Fruit fly (Drosophila melanogaster) whole organism, embryonic: ENCODE data around the gene IKKepsilon.

ENCODE experiments used
- Ada2b ChIP-seq: fragments of 200-800 bp; sonication (Bioruptor generic); IDR thresholded peaks from 2 replicates; pipeline ENCODE4 v1.3.6; 2022; ENCODE audit warnings: missing biosample characterization, missing genetic modification characterization
- CG10267 ChIP-seq: fragments of 200-800 bp; sonication (Bioruptor generic); optimal IDR thresholded peaks from 2 replicates; lab custom pipeline; 2018; ENCODE audit warnings: missing biosample characterization, mild to moderate bottlenecking, missing genetic modification characterization, moderate library complexity
- CG10431 ChIP-seq: fragments of 200-800 bp; sonication (Bioruptor generic); optimal IDR thresholded peaks from 3 replicates; lab custom pipeline; 2018; ENCODE audit warnings: missing biosample characterization, mild to moderate bottlenecking, missing genetic modification characterization
- CG12219 ChIP-seq: fragments of 200-800 bp; sonication (Bioruptor generic); optimal IDR thresholded peaks from 3 replicates; lab custom pipeline; 2018; ENCODE audit warnings: missing biosample characterization, mild to moderate bottlenecking, missing genetic modification characterization
- CG14710 ChIP-seq: fragments of 200-800 bp; sonication (Bioruptor generic); optimal IDR thresholded peaks from 3 replicates; lab custom pipeline; 2019; ENCODE audit warnings: missing biosample characterization, mild to moderate bottlenecking, missing genetic modification characterization, moderate library complexity
- CG1603 ChIP-seq: fragments of 200-800 bp; sonication (Bioruptor generic); optimal IDR thresholded peaks from 2 replicates; lab custom pipeline; 2019; ENCODE audit warnings: missing biosample characterization, mild to moderate bottlenecking, missing genetic modification characterization, moderate library complexity
- CG17361 ChIP-seq: fragments of 200-800 bp; sonication (Bioruptor generic); IDR thresholded peaks from 3 replicates; pipeline ENCODE4 v1.3.6; 2022; ENCODE audit warnings: missing biosample characterization, missing genetic modification characterization
- CG17385 ChIP-seq: fragments of 200-800 bp; sonication (Bioruptor generic); optimal IDR thresholded peaks from 3 replicates; lab custom pipeline; 2018; ENCODE audit warnings: missing biosample characterization, mild to moderate bottlenecking, missing genetic modification characterization
- CG2116 ChIP-seq: fragments of 200-800 bp; sonication (Bioruptor generic); optimal IDR thresholded peaks from 3 replicates; lab custom pipeline; 2018; ENCODE audit warnings: missing biosample characterization, mild to moderate bottlenecking, missing genetic modification characterization
- CG2120 ChIP-seq: fragments of 200-800 bp; sonication (Bioruptor generic); optimal IDR thresholded peaks from 3 replicates; lab custom pipeline; 2016; ENCODE audit warnings: missing biosample characterization, missing genetic modification characterization
- CG2199 ChIP-seq: fragments of 200-800 bp; sonication (Bioruptor generic); IDR thresholded peaks from 3 replicates; pipeline ENCODE4 v1.3.6; 2022; ENCODE audit warnings: missing biosample characterization, missing genetic modification characterization
- CG30020 ChIP-seq: fragments of 200-800 bp; optimal IDR thresholded peaks from 2 replicates; lab custom pipeline; 2019; ENCODE audit warnings: missing biosample characterization, mild to moderate bottlenecking, missing genetic modification characterization, moderate library complexity
- CG33213 ChIP-seq: fragments of 200-800 bp; sonication (Bioruptor generic); optimal IDR thresholded peaks from 3 replicates; lab custom pipeline; 2016; ENCODE audit warnings: missing biosample characterization, missing genetic modification characterization
- CG3995 ChIP-seq: fragments of 200-800 bp; sonication (Bioruptor generic); optimal IDR thresholded peaks from 3 replicates; lab custom pipeline; 2016; ENCODE audit warnings: missing biosample characterization, missing genetic modification characterization
- CG6654 ChIP-seq: fragments of 200-800 bp; sonication (Bioruptor generic); optimal IDR thresholded peaks from 2 replicates; lab custom pipeline; 2017; ENCODE audit warnings: missing biosample characterization, mild to moderate bottlenecking, missing genetic modification characterization
- CG9797 ChIP-seq: fragments of 200-800 bp; sonication (Bioruptor generic); optimal IDR thresholded peaks from 3 replicates; lab custom pipeline; 2018; ENCODE audit warnings: missing biosample characterization, mild to moderate bottlenecking, missing genetic modification characterization
- CoRest ChIP-seq: fragments of 200-800 bp; sonication (Bioruptor generic); optimal IDR thresholded peaks from 3 replicates; lab custom pipeline; 2018; ENCODE audit warnings: missing biosample characterization, mild to moderate bottlenecking, missing genetic modification characterization, moderate library complexity
- Dfd ChIP-seq, 2 experiments: fragments of >200 bp; optimal IDR thresholded peaks; 2 replicates each; lab custom pipeline; 2017; ENCODE audit warnings: missing biosample characterization in 2 of 2, missing genetic modification characterization in 2 of 2
- Gsc ChIP-seq: fragments of 200-800 bp; sonication (Bioruptor generic); IDR thresholded peaks from 2 replicates; pipeline ENCODE4 v1.3.6; 2022; ENCODE audit warnings: missing biosample characterization, missing genetic modification characterization
- HHEX ChIP-seq: fragments of 200-800 bp; sonication (Bioruptor generic); optimal IDR thresholded peaks from 3 replicates; lab custom pipeline; 2017; ENCODE audit warnings: missing biosample characterization, mild to moderate bottlenecking, missing genetic modification characterization, missing genetic modification reagents
- HLH54F ChIP-seq: fragments of 200-800 bp; sonication (Bioruptor generic); optimal IDR thresholded peaks from 3 replicates; lab custom pipeline; 2016; ENCODE audit warnings: missing biosample characterization, missing genetic modification characterization
- HmgZ ChIP-seq: fragments of 200-800 bp; sonication (Bioruptor generic); optimal IDR thresholded peaks from 2 replicates; lab custom pipeline; 2018; ENCODE audit warnings: missing biosample characterization, mild to moderate bottlenecking, missing genetic modification characterization
- MESR4 ChIP-seq: fragments of 200-800 bp; sonication (Bioruptor generic); optimal IDR thresholded peaks from 2 replicates; lab custom pipeline; 2018; ENCODE audit warnings: missing biosample characterization, mild to moderate bottlenecking, missing genetic modification characterization, moderate library complexity
- NC2α ChIP-seq: fragments of 200-800 bp; sonication (Bioruptor generic); optimal IDR thresholded peaks from 2 replicates; lab custom pipeline; 2016; ENCODE audit warnings: missing biosample characterization, missing genetic modification characterization
- Tbp ChIP-seq: fragments of >200 bp; optimal IDR thresholded peaks from 2 replicates; lab custom pipeline; 2018; ENCODE audit warnings: missing biosample characterization, missing genetic modification characterization
- bigmax ChIP-seq: fragments of 200-800 bp; sonication (Bioruptor generic); optimal IDR thresholded peaks from 2 replicates; lab custom pipeline; 2018; ENCODE audit warnings: missing biosample characterization, mild to moderate bottlenecking, missing genetic modification characterization
- ftz-f1 ChIP-seq: fragments of 200-800 bp; sonication (Bioruptor generic); optimal IDR thresholded peaks from 2 replicates; lab custom pipeline; 2016; ENCODE audit warnings: missing biosample characterization, missing genetic modification characterization
- grau ChIP-seq: fragments of 200-800 bp; optimal IDR thresholded peaks from 3 replicates; lab custom pipeline; 2019; ENCODE audit warnings: missing biosample characterization, mild to moderate bottlenecking, missing genetic modification characterization, moderate library complexity
- insv ChIP-seq, 2 experiments: fragments of 200-800 bp; sonication (Bioruptor generic); optimal IDR thresholded peaks; 3 replicates each; lab custom pipeline; 2016 to 2018; ENCODE audit warnings: missing biosample characterization in 2 of 2, missing genetic modification characterization in 2 of 2
- klu ChIP-seq: fragments of 200-800 bp; sonication (Bioruptor generic); IDR thresholded peaks from 2 replicates; pipeline ENCODE4 v1.3.6; 2022; ENCODE audit warnings: missing biosample characterization, missing genetic modification characterization
- luna ChIP-seq: fragments of 200-800 bp; sonication (Bioruptor generic); optimal IDR thresholded peaks from 2 replicates; lab custom pipeline; 2016; ENCODE audit warnings: missing biosample characterization, missing genetic modification characterization
- nmo ChIP-seq: fragments of 200-800 bp; sonication (Bioruptor generic); optimal IDR thresholded peaks from 2 replicates; lab custom pipeline; 2018; ENCODE audit warnings: missing biosample characterization, mild to moderate bottlenecking, missing genetic modification characterization, moderate library complexity
- nom ChIP-seq: fragments of 200-800 bp; sonication (Bioruptor generic); optimal IDR thresholded peaks from 2 replicates; lab custom pipeline; 2017; ENCODE audit warnings: missing biosample characterization, missing genetic modification characterization, mild to moderate bottlenecking, moderate library complexity, missing genetic modification reagents
- p53 ChIP-seq: fragments of 200-800 bp; sonication (Bioruptor generic); optimal IDR thresholded peaks from 2 replicates; lab custom pipeline; 2016; ENCODE audit warnings: missing biosample characterization, missing genetic modification characterization
- psq ChIP-seq: fragments of 200-800 bp; sonication (Bioruptor generic); optimal IDR thresholded peaks from 2 replicates; lab custom pipeline; 2017; ENCODE audit warnings: missing biosample characterization, missing genetic modification characterization
- pzg ChIP-seq: fragments of 200-800 bp; sonication (Bioruptor generic); optimal IDR thresholded peaks from 3 replicates; lab custom pipeline; 2018; ENCODE audit warnings: missing biosample characterization, mild to moderate bottlenecking, missing genetic modification characterization, moderate library complexity
- tio ChIP-seq: fragments of 200-800 bp; sonication (Bioruptor generic); optimal IDR thresholded peaks from 2 replicates; lab custom pipeline; 2017; ENCODE audit warnings: missing biosample characterization, missing genetic modification characterization, inconsistent platforms
- tna ChIP-seq: fragments of 200-800 bp; sonication (Bioruptor generic); IDR thresholded peaks from 2 replicates; pipeline ENCODE4 v1.3.6; 2022; ENCODE audit warnings: missing biosample characterization, missing genetic modification characterization; ENCODE audit not compliant: partially characterized antibody
- vvl ChIP-seq: fragments of 200-800 bp; sonication (Bioruptor generic); IDR thresholded peaks from 2 replicates; pipeline ENCODE4 v1.3.6; 2022; ENCODE audit warnings: missing biosample characterization, missing genetic modification characterization
- wek ChIP-seq: fragments of 200-800 bp; sonication (Bioruptor generic); optimal IDR thresholded peaks from 3 replicates; lab custom pipeline; 2018; ENCODE audit warnings: missing biosample characterization, mild to moderate bottlenecking, missing genetic modification characterization, moderate library complexity

Gene IKKepsilon

DNA sequence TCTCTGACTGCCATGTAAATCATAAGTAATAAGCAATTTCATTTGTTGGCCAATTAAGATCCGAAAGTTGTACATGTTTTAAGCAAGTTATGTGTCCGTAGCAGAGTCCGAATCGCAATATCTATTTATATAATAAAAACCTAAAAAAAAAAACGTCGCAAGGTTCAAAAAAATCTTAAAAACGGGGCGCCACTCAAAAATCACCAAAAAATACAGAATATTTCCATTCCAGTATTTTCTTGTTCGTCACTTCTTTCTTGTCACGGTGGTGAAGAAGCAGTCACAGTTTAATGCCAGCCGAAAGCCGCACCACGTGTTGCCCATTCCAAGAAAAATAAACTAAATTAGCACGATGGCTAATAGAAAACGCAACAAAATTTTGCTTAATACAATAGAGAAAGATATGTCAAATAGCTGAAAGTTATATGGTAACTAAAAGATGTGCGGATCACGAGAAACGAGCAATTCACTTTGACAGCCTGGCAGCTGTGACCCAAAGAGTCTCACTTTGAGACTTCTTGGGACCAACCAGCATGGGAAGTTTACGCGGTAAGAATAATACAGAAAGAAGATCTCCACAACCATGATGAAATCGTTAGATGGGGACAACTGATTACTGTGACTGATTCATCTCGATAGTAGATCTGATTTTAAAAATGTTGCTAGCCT lies 28.5 kb upstream of the IKKepsilon start (continued):
- TF ChIP-seq CG12219 (GFP tag; lab: Kevin White, UChicago) (no peak), bigmax (GFP tag; lab: Kevin White, UChicago) (peak; percentile 0), CG33213 (GFP tag; lab: Kevin White, UChicago) (peak; percentile 64), CG17361 (GFP tag; lab: Robert Waterston, UW) (no peak), Tbp (no peak), MESR4 (GFP tag; lab: Kevin White, UChicago) (peak; percentile 100), CG14710 (tag; lab: Kevin White, UChicago) (peak; percentile 24), CG30020 (tag; lab: Kevin White, UChicago) (peak; percentile 4), nmo (peak; percentile 50), HmgZ (tag; lab: Kevin White, UChicago) (peak; percentile 43), CG10431 (GFP tag; lab: Kevin White, UChicago) (peak; percentile 8), CG1603 (tag; lab: Kevin White, UChicago) (peak; percentile 42), pzg (GFP tag; lab: Kevin White, UChicago) (peak; percentile 74), ftz-f1 (GFP tag; lab: Kevin White, UChicago) (peak; percentile 0), CG17385 (GFP tag; lab: Kevin White, UChicago) (peak; percentile 45), CG2116 (GFP tag; lab: Kevin White, UChicago) (peak; percentile 24), CoRest (tag; lab: Kevin White, UChicago) (peak; percentile 21), grau (tag; lab: Kevin White, UChicago) (peak; percentile 15), Ada2b (GFP tag; lab: Robert Waterston, UW) (no peak), tna (GFP tag; lab: Robert Waterston, UW) (no peak), vvl (GFP tag; lab: Robert Waterston, UW) (no peak), psq (GFP tag; lab: Kevin White, UChicago) (no peak), CG10267 (tag; lab: Kevin White, UChicago) (peak; percentile 24), HHEX (GFP tag; lab: Kevin White, UChicago) (no peak), CG3995 (GFP tag; lab: Kevin White, UChicago) (peak; percentile 99)

DNA sequence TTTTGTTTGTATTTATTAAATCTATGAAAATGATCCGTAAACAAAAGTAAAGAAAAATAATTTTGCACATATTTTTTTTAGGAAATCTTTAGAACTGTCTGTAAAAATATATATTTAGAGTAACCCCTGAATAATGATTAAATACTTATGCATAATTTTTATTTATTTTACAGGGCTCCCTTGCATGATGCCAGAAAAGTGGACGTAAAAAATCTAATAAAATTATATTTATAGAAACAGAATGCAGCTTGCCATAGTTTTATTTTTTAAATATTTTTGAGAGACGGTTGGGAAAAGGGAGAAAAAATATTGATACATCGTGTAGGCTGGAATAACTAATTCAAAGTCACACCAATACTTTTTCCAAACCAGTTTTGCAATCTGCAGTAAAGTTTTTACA lies 27.2 kb upstream of the IKKepsilon start, which contains the start of gene CG18810:
CG18810 (plus strand) TSS at position 301 of the 400 bp plus-strand sequence.
- no peak for TF ChIP-seq CG2199 (GFP tag; lab: Robert Waterston, UW)
- TF ChIP-seq CG6654 (GFP tag; lab: Kevin White, UChicago): no peak
- TF ChIP-seq wek: no peak
- no peak for TF ChIP-seq insv (GFP tag; optimal IDR thresholded peaks at IDR 0.05; lab: Kevin White, UChicago)
- no peak for TF ChIP-seq Dfd (GFP tag; optimal IDR thresholded peaks at IDR 0.05; lab: Kevin White, UChicago)
- TF ChIP-seq Gsc (GFP tag; lab: Robert Waterston, UW): no peak
- TF ChIP-seq HLH54F: no peak
- no peak for TF ChIP-seq luna (GFP tag; lab: Kevin White, UChicago)
- no peak for TF ChIP-seq tio (GFP tag; lab: Kevin White, UChicago)
- TF ChIP-seq CG2120: no peak
- no peak for TF ChIP-seq klu
- TF ChIP-seq NC2α (GFP tag; lab: Kevin White, UChicago): no peak
- TF ChIP-seq nom (GFP tag; lab: Kevin White, UChicago): no peak
- no peak for TF ChIP-seq p53
- no peak for TF ChIP-seq CG9797 (GFP tag; lab: Kevin White, UChicago)
